Fruit fly (Drosophila melanogaster) whole organism, embryonic: ENCODE data around the gene CG12992.

Experiments used
- CG10209 ChIP-seq: fragments of 200-800 bp; sonication (Bioruptor generic); optimal IDR thresholded peaks from 3 replicates; lab custom pipeline; 2017; ENCODE audit warnings: missing biosample characterization, mild to moderate bottlenecking, missing genetic modification characterization, missing genetic modification reagents
- CG15696 ChIP-seq: fragments of 200-800 bp; sonication (Bioruptor generic); optimal IDR thresholded peaks from 2 replicates; lab custom pipeline; 2019; ENCODE audit warnings: missing biosample characterization, mild to moderate bottlenecking, missing genetic modification characterization, moderate library complexity
- CG1602 ChIP-seq: fragments of 200-800 bp; sonication (Bioruptor generic); optimal IDR thresholded peaks from 3 replicates; lab custom pipeline; 2016; ENCODE audit warnings: missing biosample characterization, missing genetic modification characterization
- CG1647 ChIP-seq: fragments of 200-800 bp; sonication (Bioruptor generic); optimal IDR thresholded peaks from 3 replicates; lab custom pipeline; 2016; ENCODE audit warnings: missing biosample characterization, missing genetic modification characterization
- CG31441 ChIP-seq: fragments of 200-800 bp; sonication (Bioruptor generic); IDR thresholded peaks from 2 replicates; pipeline ENCODE4 v1.3.6; 2022; ENCODE audit warnings: missing biosample characterization, missing genetic modification characterization
- CG3407 ChIP-seq: fragments of 200-800 bp; sonication (Bioruptor generic); optimal IDR thresholded peaks from 2 replicates; lab custom pipeline; 2018; ENCODE audit warnings: missing biosample characterization, mild to moderate bottlenecking, missing genetic modification characterization
- CG34422 ChIP-seq: fragments of 200-800 bp; sonication (Bioruptor generic); IDR thresholded peaks from 3 replicates; pipeline ENCODE4 v1.3.6; 2022; ENCODE audit warnings: missing biosample characterization, missing genetic modification characterization
- CG3995 ChIP-seq: fragments of 200-800 bp; sonication (Bioruptor generic); optimal IDR thresholded peaks from 3 replicates; lab custom pipeline; 2016; ENCODE audit warnings: missing biosample characterization, missing genetic modification characterization
- CG4617 ChIP-seq: fragments of 200-800 bp; sonication (Bioruptor generic); optimal IDR thresholded peaks from 3 replicates; lab custom pipeline; 2016; ENCODE audit warnings: missing biosample characterization, missing genetic modification characterization, borderline replicate concordance
- CG5180 ChIP-seq: fragments of 200-800 bp; sonication (Bioruptor generic); optimal IDR thresholded peaks from 3 replicates; lab custom pipeline; 2017; ENCODE audit warnings: missing biosample characterization, missing genetic modification characterization, mild to moderate bottlenecking, moderate library complexity, missing genetic modification reagents
- CG6683 ChIP-seq: fragments of 200-800 bp; sonication (Bioruptor generic); optimal IDR thresholded peaks from 2 replicates; lab custom pipeline; 2017; ENCODE audit warnings: missing biosample characterization, mild to moderate bottlenecking, missing genetic modification characterization, missing genetic modification reagents
- CG6813 ChIP-seq: fragments of 200-800 bp; sonication (Bioruptor generic); optimal IDR thresholded peaks from 2 replicates; lab custom pipeline; 2017; ENCODE audit warnings: missing biosample characterization, missing genetic modification characterization, mild to moderate bottlenecking, moderate library complexity, missing genetic modification reagents
- CG7928 ChIP-seq: fragments of 200-800 bp; sonication (Bioruptor generic); optimal IDR thresholded peaks from 2 replicates; lab custom pipeline; 2017; ENCODE audit warnings: missing biosample characterization, mild to moderate bottlenecking, missing genetic modification characterization
- CG8359 ChIP-seq: fragments of 200-800 bp; sonication (Bioruptor generic); optimal IDR thresholded peaks from 2 replicates; lab custom pipeline; 2017; ENCODE audit warnings: missing biosample characterization, mild to moderate bottlenecking, missing genetic modification characterization, borderline replicate concordance
- CG8924 ChIP-seq: fragments of 200-800 bp; optimal IDR thresholded peaks from 3 replicates; lab custom pipeline; 2019; ENCODE audit warnings: missing biosample characterization, mild to moderate bottlenecking, missing genetic modification characterization, moderate library complexity
- CG9437 ChIP-seq: fragments of 200-800 bp; sonication (Bioruptor generic); optimal IDR thresholded peaks from 2 replicates; lab custom pipeline; 2018; ENCODE audit warnings: missing biosample characterization, mild to moderate bottlenecking, missing genetic modification characterization
- Camta ChIP-seq: fragments of 200-800 bp; sonication (Bioruptor generic); optimal IDR thresholded peaks from 2 replicates; lab custom pipeline; 2016; ENCODE audit warnings: missing biosample characterization, missing genetic modification characterization
- D19B ChIP-seq: fragments of 200-800 bp; sonication (Bioruptor generic); optimal IDR thresholded peaks from 2 replicates; lab custom pipeline; 2017; ENCODE audit warnings: missing biosample characterization, mild to moderate bottlenecking, missing genetic modification characterization
- Dip2 ChIP-seq: fragments of 200-800 bp; sonication (Bioruptor generic); IDR thresholded peaks from 2 replicates; pipeline ENCODE4 v1.3.6; 2022; ENCODE audit warnings: missing biosample characterization, missing genetic modification characterization
- Dp ChIP-seq: fragments of 200-800 bp; sonication (Bioruptor generic); optimal IDR thresholded peaks from 2 replicates; lab custom pipeline; 2018; ENCODE audit warnings: missing biosample characterization, mild to moderate bottlenecking, missing genetic modification characterization, moderate library complexity
- Hr3 ChIP-seq: fragments of 200-800 bp; sonication (Bioruptor generic); optimal IDR thresholded peaks from 3 replicates; lab custom pipeline; 2016; ENCODE audit warnings: missing biosample characterization, missing genetic modification characterization
- Hr51 ChIP-seq, 2 experiments: fragments of 200-800 bp; sonication (Bioruptor generic); optimal IDR thresholded peaks; 2 replicates in 1 of 2; 3 replicates in 1 of 2; lab custom pipeline; 2016 to 2018; ENCODE audit warnings: missing biosample characterization in 2 of 2, missing genetic modification characterization in 2 of 2, mild to moderate bottlenecking in 1 of 2, moderate library complexity in 1 of 2
- Jarid2 ChIP-seq: fragments of 200-800 bp; sonication (Bioruptor generic); optimal IDR thresholded peaks from 3 replicates; lab custom pipeline; 2017; ENCODE audit warnings: mild to moderate bottlenecking, missing biosample characterization, missing genetic modification reagents, missing genetic modification characterization
- Lim3 ChIP-seq: fragments of 200-800 bp; sonication (Bioruptor generic); IDR thresholded peaks from 2 replicates; pipeline ENCODE4 v1.3.6; 2022; ENCODE audit warnings: missing biosample characterization, missing genetic modification characterization
- Mes4 ChIP-seq: fragments of 200-800 bp; sonication (Bioruptor generic); optimal IDR thresholded peaks from 2 replicates; lab custom pipeline; 2016; ENCODE audit warnings: missing biosample characterization, missing genetic modification characterization
- Sox100B ChIP-seq: fragments of 200-800 bp; sonication (Bioruptor generic); optimal IDR thresholded peaks from 3 replicates; lab custom pipeline; 2018; ENCODE audit warnings: missing biosample characterization, mild to moderate bottlenecking, missing genetic modification characterization
- az2 ChIP-seq: fragments of 200-800 bp; sonication (Bioruptor generic); optimal IDR thresholded peaks from 3 replicates; lab custom pipeline; 2016; ENCODE audit warnings: missing biosample characterization, missing genetic modification characterization
- bcd ChIP-seq: fragments of 200-800 bp; sonication (Bioruptor generic); optimal IDR thresholded peaks from 2 replicates; lab custom pipeline; 2017; ENCODE audit warnings: missing biosample characterization, mild to moderate bottlenecking, missing genetic modification characterization
- cato ChIP-seq: fragments of 200-800 bp; sonication (Bioruptor generic); optimal IDR thresholded peaks from 2 replicates; lab custom pipeline; 2016; ENCODE audit warnings: missing biosample characterization, missing genetic modification characterization, borderline replicate concordance
- gt ChIP-seq: fragments of 200-800 bp; sonication (Bioruptor generic); IDR thresholded peaks from 2 replicates; pipeline ENCODE4 v1.3.6; 2022; ENCODE audit warnings: missing biosample characterization, missing genetic modification characterization
- ham ChIP-seq: fragments of 200-800 bp; sonication (Bioruptor generic); IDR thresholded peaks from 2 replicates; pipeline ENCODE4 v1.3.6; 2022; ENCODE audit warnings: missing biosample characterization, missing genetic modification characterization
- inv ChIP-seq: fragments of 200-800 bp; sonication (Bioruptor generic); IDR thresholded peaks from 2 replicates; pipeline ENCODE4 v1.3.6; 2022; ENCODE audit warnings: missing biosample characterization, missing genetic modification characterization; ENCODE audit not compliant: partially characterized antibody
- nerfin-1 ChIP-seq: fragments of 200-800 bp; sonication (Bioruptor generic); optimal IDR thresholded peaks from 3 replicates; lab custom pipeline; 2019; ENCODE audit warnings: missing biosample characterization, mild to moderate bottlenecking, missing genetic modification characterization, moderate library complexity
- pan ChIP-seq, 4 experiments: fragments of >200 bp in 3 of 4; fragments of 200-800 bp in 1 of 4; sonication (Bioruptor generic) in 1 of 4; optimal IDR thresholded peaks in 3 of 4; IDR thresholded peaks in 1 of 4; 2 replicates each; pipeline versions ENCODE4 v1.3.6 to Lab custom; 2017 to 2022; ENCODE audit warnings: missing biosample characterization in 2 of 4, missing genetic modification characterization in 2 of 4, mixed read lengths in 1 of 4
- row ChIP-seq: fragments of 200-800 bp; sonication (Bioruptor generic); IDR thresholded peaks from 3 replicates; pipeline ENCODE4 v1.3.6; 2022; ENCODE audit warnings: missing biosample characterization, missing genetic modification characterization
- sc ChIP-seq, 3 experiments: fragments of >200 bp in 2 of 3; fragments of 200-800 bp in 1 of 3; sonication (Bioruptor generic) in 1 of 3; optimal IDR thresholded peaks; 2 replicates in 2 of 3; 3 replicates in 1 of 3; lab custom pipeline; 2017; ENCODE audit warnings: mild to moderate bottlenecking in 1 of 3, missing biosample characterization in 1 of 3, missing genetic modification characterization in 1 of 3, missing genetic modification reagents in 1 of 3
- sim ChIP-seq: fragments of 200-800 bp; sonication (Bioruptor generic); IDR thresholded peaks from 2 replicates; pipeline ENCODE4 v1.3.6; 2022; ENCODE audit warnings: missing biosample characterization, missing genetic modification characterization
- sug ChIP-seq: fragments of 200-800 bp; optimal IDR thresholded peaks from 2 replicates; lab custom pipeline; 2019; ENCODE audit warnings: missing biosample characterization, mild to moderate bottlenecking, missing genetic modification characterization, moderate library complexity
- tap ChIP-seq: fragments of 200-800 bp; optimal IDR thresholded peaks from 3 replicates; lab custom pipeline; 2019; ENCODE audit warnings: missing biosample characterization, mild to moderate bottlenecking, missing genetic modification characterization, moderate library complexity
- tna ChIP-seq: fragments of 200-800 bp; sonication (Bioruptor generic); IDR thresholded peaks from 2 replicates; pipeline ENCODE4 v1.3.6; 2022; ENCODE audit warnings: missing biosample characterization, missing genetic modification characterization; ENCODE audit not compliant: partially characterized antibody
- vnd ChIP-seq: fragments of 200-800 bp; sonication (Bioruptor generic); IDR thresholded peaks from 3 replicates; pipeline ENCODE4 v1.3.6; 2022; ENCODE audit warnings: missing biosample characterization, missing genetic modification characterization; ENCODE audit not compliant: partially characterized antibody

The CG12992 gene

DNA sequence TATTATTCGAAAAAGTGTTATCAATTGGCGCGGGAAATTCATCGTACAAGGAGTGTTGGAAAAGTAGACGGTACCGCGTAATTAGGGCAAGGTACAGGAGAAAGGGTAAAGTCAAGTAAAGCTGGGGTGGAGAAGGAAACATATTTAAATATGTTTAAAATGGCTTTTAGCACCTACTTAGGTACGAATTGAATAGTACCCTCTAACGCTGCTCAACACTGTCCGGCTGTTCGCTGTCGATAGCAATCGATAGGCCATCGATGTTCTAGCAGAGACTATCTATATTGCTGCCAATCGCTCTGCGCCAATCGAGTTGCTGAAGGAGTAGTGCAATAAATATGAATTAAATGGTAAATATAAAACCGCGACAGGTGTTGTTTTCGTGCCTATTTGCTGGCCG, 10.7 kb downstream of the CG12992 start, which contains the start of gene X11L (continued):
- peak; percentile 16 for TF ChIP-seq CG5180 (GFP tag; lab: Kevin White, UChicago)
- TF ChIP-seq CG3995 (GFP tag; lab: Kevin White, UChicago): no peak
- peak; percentile 11 for TF ChIP-seq CG6683 (GFP tag; lab: Kevin White, UChicago)
- peak; percentile 38 for TF ChIP-seq CG9437
- peak; percentile 37 for TF ChIP-seq cato (GFP tag; lab: Kevin White, UChicago)
- TF ChIP-seq Jarid2: no peak
- TF ChIP-seq row: peak; percentile 69
- TF ChIP-seq CG4617: peak; percentile 71
- no peak for TF ChIP-seq sim
- no peak for TF ChIP-seq bcd (GFP tag; lab: Kevin White, UChicago)
- no peak for TF ChIP-seq CG8924 (tag; lab: Kevin White, UChicago)
- no peak for TF ChIP-seq CG8359
- TF ChIP-seq pan (optimal IDR thresholded peaks at IDR 0.05; lab: Kevin White, UChicago): no peak
- TF ChIP-seq pan (GFP tag; optimal IDR thresholded peaks at IDR 0.05 in 1 of 2, IDR thresholded peaks at IDR 0.05 in 1 of 2): peak in 1 of 2 experiments; percentile 64
- peak; percentile 57 for TF ChIP-seq Mes4 (GFP tag; lab: Kevin White, UChicago)
- no peak for TF ChIP-seq gt (GFP tag; lab: Robert Waterston, UW)
- no peak for TF ChIP-seq Dip2 (GFP tag; lab: Robert Waterston, UW)
- no peak for TF ChIP-seq CG7928 (GFP tag; lab: Kevin White, UChicago)
- peak; percentile 8 for TF ChIP-seq CG6813 (GFP tag; lab: Kevin White, UChicago)
- no peak for TF ChIP-seq tap
- peak; percentile 67 for TF ChIP-seq CG1647 (GFP tag; lab: Kevin White, UChicago)
- TF ChIP-seq CG1602 (GFP tag; lab: Kevin White, UChicago): peak; percentile 55
- peak; percentile 72 for TF ChIP-seq az2
- TF ChIP-seq CG34422 (GFP tag; lab: Robert Waterston, UW): peak; percentile 62; the same call in 1 of the 3 replicates
- TF ChIP-seq Hr3 (GFP tag; lab: Kevin White, UChicago): peak; percentile 76
- no peak for TF ChIP-seq ham (GFP tag; lab: Robert Waterston, UW)
- TF ChIP-seq Lim3 (GFP tag; lab: Robert Waterston, UW): no peak
- TF ChIP-seq sc (optimal IDR thresholded peaks at IDR 0.05; lab: Kevin White, UChicago): no peak
- TF ChIP-seq sc (GFP tag; optimal IDR thresholded peaks at IDR 0.05; lab: Kevin White, UChicago): no peak
- TF ChIP-seq Sox100B: no peak
- TF ChIP-seq CG3407 (GFP tag; lab: Kevin White, UChicago): no peak
- peak; percentile 55 for TF ChIP-seq CG10209 (GFP tag; lab: Kevin White, UChicago)
- no peak for TF ChIP-seq CG15696 (tag; lab: Kevin White, UChicago)
- no peak for TF ChIP-seq CG31441 (GFP tag; lab: Robert Waterston, UW)
- peak; percentile 85 for TF ChIP-seq inv (GFP tag; lab: Robert Waterston, UW)
- TF ChIP-seq sug (tag; lab: Kevin White, UChicago): peak; percentile 24
- TF ChIP-seq D19B (GFP tag; lab: Kevin White, UChicago): peak; percentile 24
- peak; percentile 66 for TF ChIP-seq Camta (GFP tag; lab: Kevin White, UChicago)
- peak; percentile 83 for TF ChIP-seq vnd (GFP tag; lab: Robert Waterston, UW)
- TF ChIP-seq Dp: peak; percentile 72
- TF ChIP-seq Hr51 (GFP tag; optimal IDR thresholded peaks at IDR 0.05; lab: Kevin White, UChicago): peak in 1 of 2 experiments; percentile 62
- TF ChIP-seq nerfin-1: peak; percentile 8
- peak; percentile 87 for TF ChIP-seq tna
